Worm (Caenorhabditis elegans) whole organism, L1 larva: Measurements from ENCODE around the gene F10B5.3.
A peak's percentile ranks its signal among the peaks of the same experiment; 100 is the strongest.

Experiments used
- C34B4.2 ChIP-seq: sonication (generic microtip); optimal IDR thresholded peaks from 2 replicates; lab custom pipeline; 2017; ENCODE audit warnings: mild to moderate bottlenecking, missing genetic modification characterization, missing compliant biosample characterization
- F16B12.6 ChIP-seq: fragments of 150-350 bp; optimal IDR thresholded peaks from 2 replicates; lab custom pipeline; 2014; ENCODE audit warnings: missing biosample characterization, missing genetic modification characterization
- aha-1 ChIP-seq: fragments of 150-350 bp; optimal IDR thresholded peaks from 2 replicates; lab custom pipeline; 2014; ENCODE audit warnings: missing biosample characterization, missing genetic modification characterization
- alr-1 ChIP-seq: fragments of 200-800 bp; sonication (Bioruptor generic); optimal IDR thresholded peaks from 2 replicates; lab custom pipeline; 2018; ENCODE audit warnings: borderline replicate concordance, mild to moderate bottlenecking, missing genetic modification characterization, missing compliant biosample characterization
- blmp-1 ChIP-seq: fragments of 150-350 bp; optimal IDR thresholded peaks from 2 replicates; lab custom pipeline; 2014; ENCODE audit warnings: missing biosample characterization, missing genetic modification characterization
- ceh-82 ChIP-seq, 3 experiments: fragments of 150-350 bp in 1 of 3; sonication (generic microtip) in 2 of 3; optimal IDR thresholded peaks; 2 replicates each; lab custom pipeline; 2014 to 2017; ENCODE audit warnings: missing biosample characterization in 3 of 3, missing genetic modification characterization in 3 of 3
- ceh-90 ChIP-seq: sonication (generic microtip); optimal IDR thresholded peaks from 2 replicates; lab custom pipeline; 2016; ENCODE audit warnings: missing genetic modification characterization, missing compliant biosample characterization
- ces-1 ChIP-seq: fragments of 150-350 bp; optimal IDR thresholded peaks from 2 replicates; lab custom pipeline; 2014; ENCODE audit warnings: missing biosample characterization, missing genetic modification reagents, missing genetic modification characterization
- dpl-1 ChIP-seq, 3 experiments: fragments of 150-350 bp in 2 of 3; sonication (generic microtip) in 1 of 3; optimal IDR thresholded peaks; 2 replicates each; lab custom pipeline; 2014 to 2017; ENCODE audit warnings: missing biosample characterization in 3 of 3, missing genetic modification characterization in 3 of 3, missing genetic modification reagents in 3 of 3
- dsc-1 ChIP-seq: sonication (generic microtip); optimal IDR thresholded peaks from 2 replicates; lab custom pipeline; 2016; ENCODE audit warnings: mild to moderate bottlenecking, missing genetic modification characterization, missing compliant biosample characterization
- efl-1 ChIP-seq, 4 experiments: fragments of 150-350 bp; optimal IDR thresholded peaks in 3 of 4; peaks in 1 of 4; 1 replicate in 1 of 4; 2 replicates in 3 of 4; lab custom pipeline; 2014; ENCODE audit warnings: missing biosample characterization in 2 of 4, missing genetic modification characterization in 2 of 4, missing genetic modification reagents in 2 of 4
- egl-13 ChIP-seq: sonication (generic microtip); optimal IDR thresholded peaks from 2 replicates; lab custom pipeline; 2016; ENCODE audit warnings: missing genotype, missing genetic modification reagents, missing genetic modification characterization, missing compliant biosample characterization
- egl-27 ChIP-seq, 2 experiments: fragments of 150-350 bp in 1 of 2; sonication (generic microtip); optimal IDR thresholded peaks; 3 replicates each; lab custom pipeline; 2017 to 2018; ENCODE audit warnings: missing biosample characterization in 2 of 2, missing genetic modification characterization in 2 of 2, missing genetic modification reagents in 2 of 2
- ets-5 ChIP-seq: fragments of 200-800 bp; sonication (Bioruptor generic); IDR thresholded peaks from 2 replicates; pipeline ENCODE4 v1.3.6; 2022; ENCODE audit warnings: missing genetic modification characterization, missing compliant biosample characterization
- fkh-4 ChIP-seq: sonication (generic microtip); optimal IDR thresholded peaks from 2 replicates; lab custom pipeline; 2016; ENCODE audit warnings: missing compliant biosample characterization, missing genetic modification characterization, borderline replicate concordance
- fkh-8 ChIP-seq: sonication (generic microtip); optimal IDR thresholded peaks from 2 replicates; lab custom pipeline; 2016; ENCODE audit warnings: mild to moderate bottlenecking, missing genetic modification characterization, missing compliant biosample characterization
- hpl-2 ChIP-seq: fragments of 150-350 bp; optimal IDR thresholded peaks from 2 replicates; lab custom pipeline; 2014; ENCODE audit warnings: missing biosample characterization, missing genetic modification reagents, missing genetic modification characterization
- irx-1 ChIP-seq: sonication (generic microtip); optimal IDR thresholded peaks from 2 replicates; lab custom pipeline; 2016; ENCODE audit warnings: missing genetic modification characterization, missing compliant biosample characterization
- isw-1 ChIP-seq: fragments of 200-800 bp; sonication (Bioruptor generic); IDR thresholded peaks from 2 replicates; pipeline ENCODE4 v1.3.6; 2022; ENCODE audit warnings: missing genetic modification characterization, missing compliant biosample characterization
- lin-14 ChIP-seq: fragments of 200-800 bp; sonication (Bioruptor generic); optimal IDR thresholded peaks from 2 replicates; lab custom pipeline; 2018; ENCODE audit warnings: mild to moderate bottlenecking, missing genetic modification characterization, moderate library complexity, missing compliant biosample characterization
- lin-35 ChIP-seq, 2 experiments: fragments of 150-350 bp; optimal IDR thresholded peaks; 2 replicates each; lab custom pipeline; 2014; ENCODE audit warnings: missing biosample characterization in 2 of 2, missing genetic modification characterization in 2 of 2, missing genetic modification reagents in 2 of 2
- lin-39 ChIP-seq: fragments of 150-350 bp; optimal IDR thresholded peaks from 2 replicates; lab custom pipeline; 2014; ENCODE audit warnings: missing biosample characterization, missing genetic modification reagents, missing genetic modification characterization
- lir-3 ChIP-seq: sonication (generic microtip); optimal IDR thresholded peaks from 2 replicates; lab custom pipeline; 2016; ENCODE audit warnings: mild to moderate bottlenecking, missing genetic modification characterization, moderate library complexity, missing compliant biosample characterization; ENCODE audit not compliant: poor library complexity
- lsy-2 ChIP-seq, 2 experiments: fragments of 150-350 bp; optimal IDR thresholded peaks; 2 replicates each; lab custom pipeline; 2014; ENCODE audit warnings: missing biosample characterization in 2 of 2, missing genetic modification characterization in 2 of 2
- mab-9 ChIP-seq: fragments of 200-800 bp; sonication (Bioruptor generic); IDR thresholded peaks from 2 replicates; pipeline ENCODE4 v1.3.6; 2022; ENCODE audit warnings: missing genetic modification reagents, missing genetic modification characterization, missing compliant biosample characterization
- mdl-1 ChIP-seq, 2 experiments: fragments of 150-350 bp; optimal IDR thresholded peaks; 2 replicates each; lab custom pipeline; 2014 to 2017; ENCODE audit warnings: missing biosample characterization in 2 of 2, missing genetic modification characterization in 2 of 2, inconsistent platforms in 1 of 2
- mef-2 ChIP-seq: fragments of 150-350 bp; optimal IDR thresholded peaks from 2 replicates; lab custom pipeline; 2014; ENCODE audit warnings: missing biosample characterization, missing genetic modification characterization
- nhr-12 ChIP-seq: sonication (generic microtip); optimal IDR thresholded peaks from 2 replicates; lab custom pipeline; 2017; ENCODE audit warnings: missing biosample characterization, missing genetic modification characterization
- nhr-19 ChIP-seq: fragments of 200-800 bp; sonication (Bioruptor generic); conservative IDR thresholded peaks from 2 replicates; pipeline ENCODE4 v1.3.6; 2022; ENCODE audit warnings: missing genetic modification characterization, missing compliant biosample characterization
- nhr-20 ChIP-seq: sonication (generic microtip); optimal IDR thresholded peaks from 2 replicates; lab custom pipeline; 2016; ENCODE audit warnings: mild to moderate bottlenecking, missing genetic modification characterization, missing compliant biosample characterization
- nhr-237 ChIP-seq: fragments of 150-350 bp; optimal IDR thresholded peaks from 2 replicates; lab custom pipeline; 2014; ENCODE audit warnings: missing biosample characterization, missing genetic modification characterization
- nhr-47 ChIP-seq: sonication (generic microtip); optimal IDR thresholded peaks from 2 replicates; lab custom pipeline; 2016; ENCODE audit warnings: mild to moderate bottlenecking, missing genetic modification characterization, moderate library complexity, missing compliant biosample characterization
- nhr-71 ChIP-seq: sonication (generic microtip); optimal IDR thresholded peaks from 2 replicates; lab custom pipeline; 2016; ENCODE audit warnings: mild to moderate bottlenecking, missing genetic modification characterization, moderate library complexity, missing compliant biosample characterization
- nhr-76 ChIP-seq: sonication (generic microtip); optimal IDR thresholded peaks from 2 replicates; lab custom pipeline; 2017; ENCODE audit warnings: missing biosample characterization, missing genetic modification characterization
- nhr-77 ChIP-seq: fragments of 150-350 bp; optimal IDR thresholded peaks from 2 replicates; lab custom pipeline; 2014; ENCODE audit warnings: missing biosample characterization, missing genetic modification characterization
- pag-3 ChIP-seq: sonication (generic microtip); optimal IDR thresholded peaks from 2 replicates; lab custom pipeline; 2017; ENCODE audit warnings: missing genetic modification characterization, mild to moderate bottlenecking, missing compliant biosample characterization, antibody characterized with exemption, borderline replicate concordance; ENCODE audit not compliant: insufficient read depth
- pax-3 ChIP-seq: fragments of 200-800 bp; sonication (Bioruptor generic); optimal IDR thresholded peaks from 2 replicates; lab custom pipeline; 2018; ENCODE audit warnings: mild to moderate bottlenecking, missing genetic modification characterization, moderate library complexity, missing compliant biosample characterization
- pqm-1 ChIP-seq: sonication (generic microtip); optimal IDR thresholded peaks from 3 replicates; lab custom pipeline; 2017; ENCODE audit warnings: missing biosample characterization, missing genetic modification characterization
- skn-1 ChIP-seq: fragments of 150-350 bp; optimal IDR thresholded peaks from 2 replicates; lab custom pipeline; 2014; ENCODE audit warnings: missing biosample characterization, missing genetic modification characterization
- snpc-4 ChIP-seq: fragments of 150-350 bp; optimal IDR thresholded peaks from 2 replicates; lab custom pipeline; 2014; ENCODE audit warnings: missing biosample characterization, missing genetic modification characterization
- swsn-7 ChIP-seq: sonication (generic microtip); optimal IDR thresholded peaks from 2 replicates; lab custom pipeline; 2016; ENCODE audit warnings: missing genetic modification characterization, missing compliant biosample characterization
- unc-86 ChIP-seq: sonication (generic microtip); optimal IDR thresholded peaks from 2 replicates; lab custom pipeline; 2016; ENCODE audit warnings: missing genetic modification characterization, missing compliant biosample characterization
- unc-98 ChIP-seq: fragments of 200-800 bp; sonication (Bioruptor generic); IDR thresholded peaks from 2 replicates; pipeline ENCODE4 v1.3.6; 2022; ENCODE audit warnings: missing genetic modification characterization, missing compliant biosample characterization
- xbp-1 ChIP-seq: sonication (generic microtip); optimal IDR thresholded peaks from 2 replicates; lab custom pipeline; 2016; ENCODE audit warnings: missing genetic modification characterization, missing compliant biosample characterization
- ztf-11 ChIP-seq, 2 experiments: sonication (generic microtip); optimal IDR thresholded peaks; 2 replicates each; lab custom pipeline; 2016 to 2017; ENCODE audit warnings: missing genetic modification characterization in 2 of 2, missing biosample characterization in 1 of 2, missing compliant biosample characterization in 1 of 2

F10B5.3 gene

ce11 chrII:8141135-8141534, 8.7 kb downstream of the F10B5.3 start:
- no peak for TF ChIP-seq nhr-237
- TF ChIP-seq blmp-1 (tag; lab: Kevin White, UChicago), result no peak
- TF ChIP-seq dsc-1, result no peak
- no peak for TF ChIP-seq irx-1
- TF ChIP-seq egl-27 (tag; optimal IDR thresholded peaks at IDR 0.05; lab: Kevin White, UChicago), result no peak
- no peak for TF ChIP-seq lsy-2 (tag; optimal IDR thresholded peaks at IDR 0.05; lab: Kevin White, UChicago)
- TF ChIP-seq egl-13, result no peak
- TF ChIP-seq pag-3 (tag; lab: Kevin White, UChicago), result no peak
- no peak for TF ChIP-seq C34B4.2 (tag; lab: Kevin White, UChicago)
- no peak for TF ChIP-seq nhr-20 (tag; lab: Kevin White, UChicago)
- no peak for TF ChIP-seq nhr-76 (tag; lab: Kevin White, UChicago)
- TF ChIP-seq unc-98 (GFP tag; lab: Robert Waterston, UW), result no peak

ce11 chrII:8138015-8138546, 11.7 kb downstream of the F10B5.3 start, which contains the start of gene cdc-48.2:
TSS of gene cdc-48.2 (plus strand) at chrII:8138496.
- TF ChIP-seq ztf-11 (tag; optimal IDR thresholded peaks at IDR 0.05; lab: Kevin White, UChicago) (no peak), hpl-2 (GFP tag; lab: Kevin White, UChicago) (no peak), efl-1 (optimal IDR thresholded peaks at IDR 0.05; lab: Kevin White, UChicago) (no peak), efl-1 (GFP tag; optimal IDR thresholded peaks at IDR 0.05 in 1 of 2; lab: Kevin White, UChicago) (peak; percentile 5 to 10), snpc-4 (tag; lab: Kevin White, UChicago) (no peak), blmp-1 (tag; lab: Kevin White, UChicago) (peak; percentile 36), pqm-1 (tag; lab: Kevin White, UChicago) (no peak), unc-86 (tag; lab: Kevin White, UChicago) (no peak), pax-3 (tag; lab: Kevin White, UChicago) (no peak), lsy-2 (tag; optimal IDR thresholded peaks at IDR 0.05; lab: Kevin White, UChicago) (peak in 1 of 2 experiments; percentile 36), lin-39 (tag; lab: Kevin White, UChicago) (no peak), dpl-1 (GFP tag; optimal IDR thresholded peaks at IDR 0.05; lab: Kevin White, UChicago) (peak in 1 of 3 experiments; percentile 4), egl-13 (no peak), skn-1 (tag; lab: Kevin White, UChicago) (peak; percentile 96), ceh-90 (no peak), lin-14 (GFP tag; lab: Kevin White, UChicago) (peak; percentile 4), fkh-4 (no peak), F16B12.6 (tag; lab: Kevin White, UChicago) (no peak), dsc-1 (no peak), mef-2 (no peak), lin-35 (GFP tag; optimal IDR thresholded peaks at IDR 0.05; lab: Kevin White, UChicago) (peak; percentile 5 to 30)

- TF ChIP-seq skn-1 (tag; lab: Kevin White, UChicago), result peak; percentile 33
- TF ChIP-seq mef-2, result no peak
- TF ChIP-seq nhr-47 (tag; lab: Kevin White, UChicago), result peak; percentile 23
- peak; percentile 46 for TF ChIP-seq lin-14 (GFP tag; lab: Kevin White, UChicago)
- TF ChIP-seq mab-9 (GFP tag; lab: Robert Waterston, UW), result no peak
- no peak for TF ChIP-seq nhr-12 (tag; lab: Kevin White, UChicago)
- TF ChIP-seq dsc-1, result peak; percentile 7
- no peak; the same call in 1 of the 2 replicates for TF ChIP-seq isw-1 (GFP tag; lab: Robert Waterston, UW)
- TF ChIP-seq aha-1 (tag; lab: Kevin White, UChicago), result no peak
- TF ChIP-seq dpl-1 (GFP tag; optimal IDR thresholded peaks at IDR 0.05; lab: Kevin White, UChicago), result peak; percentile 47 to 70 (median 65)
- TF ChIP-seq xbp-1, result peak; percentile 1
- TF ChIP-seq nhr-19, result no peak
- TF ChIP-seq nhr-20 (tag; lab: Kevin White, UChicago), result peak; percentile 24
- TF ChIP-seq lir-3 (tag; lab: Kevin White, UChicago), result peak; percentile 54
- peak; percentile 24 for TF ChIP-seq F16B12.6 (tag; lab: Kevin White, UChicago)
- TF ChIP-seq nhr-71 (tag; lab: Kevin White, UChicago), result peak; percentile 54
- peak; percentile 15 to 88 for TF ChIP-seq lsy-2 (tag; optimal IDR thresholded peaks at IDR 0.05; lab: Kevin White, UChicago)
- TF ChIP-seq ets-5 (GFP tag; lab: Robert Waterston, UW), result no peak
- TF ChIP-seq lin-35 (GFP tag; optimal IDR thresholded peaks at IDR 0.05; lab: Kevin White, UChicago), result peak; percentile 39 to 85
- TF ChIP-seq nhr-77 (tag; lab: Kevin White, UChicago), result peak; percentile 37
- TF ChIP-seq swsn-7 (tag; lab: Kevin White, UChicago), result no peak
- TF ChIP-seq nhr-237, result peak; percentile 35
- peak; percentile 55 for TF ChIP-seq fkh-8 (tag; lab: Kevin White, UChicago)
- no peak for TF ChIP-seq ceh-82 (tag; optimal IDR thresholded peaks at IDR 0.05; lab: Kevin White, UChicago)
- peak; percentile 65 to 73 for TF ChIP-seq efl-1 (optimal IDR thresholded peaks at IDR 0.05; lab: Kevin White, UChicago)
- TF ChIP-seq efl-1 (GFP tag; optimal IDR thresholded peaks at IDR 0.05 in 1 of 2; lab: Kevin White, UChicago), result peak; percentile 65 to 97
- TF ChIP-seq ces-1 (GFP tag; lab: Kevin White, UChicago), result no peak
- TF ChIP-seq alr-1 (tag; lab: Kevin White, UChicago), result no peak
- TF ChIP-seq pax-3 (tag; lab: Kevin White, UChicago), result peak; percentile 37
- no peak for TF ChIP-seq mdl-1 (tag; optimal IDR thresholded peaks at IDR 0.05; lab: Kevin White, UChicago)
Measured at ce11 chrII:8137379-8137778, 12.5 kb downstream of the F10B5.3 start.
